Worm (Caenorhabditis elegans): ENCODE measurements around the gene W02C12.2.

W02C12.2 gene

DNA sequence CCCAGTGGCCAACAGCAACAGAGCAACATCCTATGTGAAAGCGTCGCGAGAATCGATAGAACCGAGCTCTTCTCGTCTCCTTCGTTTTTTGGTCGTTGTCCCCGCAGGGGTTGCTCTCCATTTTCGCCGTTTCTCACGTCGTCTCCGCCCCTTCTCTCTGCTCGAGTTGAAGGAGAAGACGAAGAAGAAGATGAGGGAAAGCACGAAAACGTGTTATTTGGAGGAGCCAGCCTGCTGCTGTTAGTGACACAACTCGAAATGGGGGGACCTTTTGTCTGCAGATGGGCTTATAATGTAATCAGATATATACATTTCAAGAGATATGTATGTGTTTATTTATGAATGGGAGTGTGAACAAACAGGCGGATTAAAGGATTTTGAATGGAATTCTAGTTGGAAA lies at the start of gene W02C12.2:
W02C12.2 (minus strand) TSS at position 277 of the 400 bp plus-strand sequence.
- no peak for TF ChIP-seq ztf-4 (tag; optimal IDR thresholded peaks at IDR 0.05)
- no peak for TF ChIP-seq mml-1 (tag; optimal IDR thresholded peaks at IDR 0.05)
- no peak for TF ChIP-seq lsy-12 (tag; optimal IDR thresholded peaks at IDR 0.05)
- no peak for TF ChIP-seq mdl-1 (tag; optimal IDR thresholded peaks at IDR 0.05)
- no peak for TF ChIP-seq elt-3 (tag; optimal IDR thresholded peaks at IDR 0.05)
- no peak for TF ChIP-seq pha-4 (tag; optimal IDR thresholded peaks at IDR 0.05)
- TF ChIP-seq ZK546.5 (tag; optimal IDR thresholded peaks at IDR 0.05): no peak
- TF ChIP-seq unc-62 (GFP tag; optimal IDR thresholded peaks at IDR 0.05): no peak
- TF ChIP-seq skn-1 (tag; optimal IDR thresholded peaks at IDR 0.05): no peak
- TF ChIP-seq tbx-2 (tag; optimal IDR thresholded peaks at IDR 0.05): no peak
- TF ChIP-seq lin-15B (tag; optimal IDR thresholded peaks at IDR 0.05): no peak

DNA sequence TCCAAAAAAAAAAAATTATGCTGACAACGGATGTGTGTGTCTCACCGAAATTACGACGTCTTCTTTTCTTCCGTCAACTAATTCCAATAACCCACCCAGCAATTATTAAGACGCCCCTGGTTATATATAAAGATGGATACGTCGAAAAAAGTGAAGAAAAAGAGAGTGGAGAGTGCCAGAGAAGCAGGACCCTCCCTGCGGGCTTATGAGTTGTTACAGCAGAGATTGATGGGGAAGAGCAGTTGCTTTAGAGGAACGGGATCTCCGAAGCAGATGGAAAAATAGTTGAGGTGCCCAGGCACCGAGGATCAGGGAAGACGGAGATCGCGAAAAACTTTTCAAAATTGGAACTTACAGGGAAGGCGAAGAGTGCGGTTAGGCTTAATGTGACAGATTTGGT lies 47.5 kb upstream of the W02C12.2 start:
- TF ChIP-seq aly-2 (tag; optimal IDR thresholded peaks at IDR 0.05) (no peak), egl-5 (tag; optimal IDR thresholded peaks at IDR 0.05) (no peak), jun-1 (tag; optimal IDR thresholded peaks at IDR 0.05) (no peak), lsy-12 (tag; optimal IDR thresholded peaks at IDR 0.05) (no peak), egl-27 (tag; optimal IDR thresholded peaks at IDR 0.05) (no peak), ceh-82 (tag; optimal IDR thresholded peaks at IDR 0.05) (no peak), fkh-2 (tag; optimal IDR thresholded peaks at IDR 0.05) (no peak), nhr-76 (tag; optimal IDR thresholded peaks at IDR 0.05) (no peak), ceh-28 (tag; optimal IDR thresholded peaks at IDR 0.05) (no peak), nhr-237 (tag; optimal IDR thresholded peaks at IDR 0.05) (no peak)

DNA sequence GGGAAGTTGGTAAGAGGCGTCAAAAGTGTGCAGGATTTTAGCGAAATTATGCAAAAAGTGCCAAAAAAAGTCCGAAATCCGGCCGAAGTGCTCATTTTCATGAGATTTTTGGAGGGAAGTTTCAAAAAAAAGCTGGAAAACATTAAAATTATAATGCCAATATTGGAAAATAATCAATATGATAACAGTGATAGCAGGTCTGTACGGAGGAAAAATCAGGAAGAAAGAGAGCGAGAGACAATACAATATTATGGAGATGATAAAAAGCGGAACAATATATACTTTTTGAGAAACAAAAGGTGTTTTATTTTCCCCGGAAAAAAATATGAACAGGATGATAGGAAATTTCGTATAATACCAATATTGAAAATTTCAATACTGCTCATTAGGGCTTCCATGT lies 45.6 kb upstream of the W02C12.2 start:
- peak; percentile 51 for TF ChIP-seq elt-2 (tag; optimal IDR thresholded peaks at IDR 0.05)
- TF ChIP-seq nhr-43 (tag; optimal IDR thresholded peaks at IDR 0.05; ENCODE audit: poor library complexity, severe bottlenecking): no peak
- TF ChIP-seq ztf-11 (tag; optimal IDR thresholded peaks at IDR 0.05): no peak

DNA sequence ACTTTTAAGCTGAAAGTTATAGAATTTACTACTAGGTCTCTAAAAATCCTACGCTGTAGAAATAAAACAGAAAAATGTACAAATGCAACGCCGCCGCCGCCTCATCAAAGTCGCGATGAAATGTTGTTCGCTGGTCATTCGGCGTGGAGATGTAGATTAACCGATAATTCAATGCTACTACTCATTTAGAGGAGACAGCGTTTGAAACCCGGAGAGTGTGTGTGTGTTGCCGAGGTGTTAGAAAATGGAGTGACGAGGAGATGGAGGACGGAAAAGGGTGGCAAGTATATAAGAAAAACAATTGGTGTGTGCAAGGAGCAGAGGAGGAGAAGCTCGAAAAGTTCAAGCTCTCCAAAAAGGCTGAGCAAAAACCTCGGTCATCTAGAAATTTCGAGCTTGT lies 44.5 kb upstream of the W02C12.2 start:
- TF ChIP-seq daf-12 (tag; optimal IDR thresholded peaks at IDR 0.05) (no peak), snpc-4 (tag; optimal IDR thresholded peaks at IDR 0.05) (no peak), nhr-43 (tag; optimal IDR thresholded peaks at IDR 0.05; ENCODE audit: poor library complexity, severe bottlenecking) (no peak), nhr-67 (tag; optimal IDR thresholded peaks at IDR 0.05) (no peak), elt-2 (tag; optimal IDR thresholded peaks at IDR 0.05) (no peak), nhr-11 (tag; optimal IDR thresholded peaks at IDR 0.05) (no peak), tbx-2 (tag; optimal IDR thresholded peaks at IDR 0.05) (no peak), elt-1 (tag; optimal IDR thresholded peaks at IDR 0.05) (no peak), lsy-12 (tag; optimal IDR thresholded peaks at IDR 0.05) (no peak), sea-2 (GFP tag; optimal IDR thresholded peaks at IDR 0.05) (no peak), skn-1 (tag; optimal IDR thresholded peaks at IDR 0.05) (no peak), ztf-11 (tag; optimal IDR thresholded peaks at IDR 0.05) (no peak), ztf-4 (tag; optimal IDR thresholded peaks at IDR 0.05) (no peak)

DNA sequence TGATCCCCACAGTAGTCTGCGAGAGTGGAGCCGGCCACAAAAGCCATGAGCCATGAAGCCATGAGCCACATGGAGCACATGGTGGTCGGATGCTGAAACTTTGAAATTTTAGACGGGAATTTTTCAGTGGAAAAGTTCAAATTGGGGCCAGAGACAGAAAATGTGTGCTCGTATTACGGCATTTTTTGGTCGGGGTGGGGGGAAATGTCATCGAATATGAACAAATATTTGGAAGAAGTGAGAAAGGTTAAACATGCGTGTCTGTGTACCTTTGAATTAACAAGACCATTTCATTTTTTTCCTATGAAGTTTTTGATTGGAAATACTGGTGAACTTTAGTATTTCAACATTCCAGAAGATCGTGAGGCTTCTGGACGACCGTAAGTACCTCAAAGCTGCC lies 43.8 kb upstream of the W02C12.2 start, which contains the start of gene wrt-5:
wrt-5 (minus strand) TSS at position 101 of the 400 bp plus-strand sequence.
- TF ChIP-seq tbx-2 (tag; optimal IDR thresholded peaks at IDR 0.05) (no peak), nhr-43 (tag; optimal IDR thresholded peaks at IDR 0.05; ENCODE audit: poor library complexity, severe bottlenecking) (no peak), pha-4 (tag; optimal IDR thresholded peaks at IDR 0.05) (peak; percentile 7), ztf-11 (tag; optimal IDR thresholded peaks at IDR 0.05) (no peak), unc-62 (GFP tag; optimal IDR thresholded peaks at IDR 0.05) (no peak)

DNA sequence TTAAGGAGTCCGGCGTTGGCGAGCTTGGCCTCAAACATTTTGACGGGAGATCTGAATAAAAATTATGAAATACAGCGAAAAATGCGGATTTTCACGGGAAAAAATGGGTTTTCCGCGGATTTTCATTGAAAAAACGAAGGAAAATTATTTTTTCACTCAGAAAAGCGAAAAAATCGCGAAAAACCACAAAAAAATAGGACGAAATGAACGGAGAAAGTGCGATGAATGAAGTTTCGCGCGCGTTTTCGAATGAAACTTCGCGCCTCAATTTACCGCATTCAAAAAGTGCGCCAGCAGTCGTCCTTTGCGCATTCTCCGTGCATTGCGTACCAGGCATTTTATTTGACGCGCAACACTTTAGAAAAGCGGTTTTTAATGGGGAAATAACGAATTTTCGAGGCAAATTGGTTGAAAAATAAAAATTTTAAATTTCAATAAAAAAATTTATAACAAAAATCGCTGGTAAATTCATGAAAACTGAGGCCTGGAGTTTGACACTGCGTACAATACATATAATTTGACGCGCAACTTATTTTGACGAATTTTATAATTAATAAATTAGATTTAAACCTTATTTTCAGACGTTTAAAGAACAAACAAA lies 41.7 kb upstream of the W02C12.2 start, which contains the start of gene pcn-1:
pcn-1 (minus strand) TSS at position 51 of the 601 bp plus-strand sequence.
- no peak for TF ChIP-seq fkh-2 (tag; optimal IDR thresholded peaks at IDR 0.05)
- TF ChIP-seq hmg-11 (tag; optimal IDR thresholded peaks at IDR 0.05): peak; percentile 70
- no peak for TF ChIP-seq zag-1 (tag; optimal IDR thresholded peaks at IDR 0.05)
- peak; percentile 95 for TF ChIP-seq lin-15B (tag; optimal IDR thresholded peaks at IDR 0.05)
- peak; percentile 74 for TF ChIP-seq R02D3.7 (tag; optimal IDR thresholded peaks at IDR 0.05)
- TF ChIP-seq snpc-4 (tag; optimal IDR thresholded peaks at IDR 0.05): peak; percentile 87
- peak; percentile 26 for TF ChIP-seq elt-1 (tag; optimal IDR thresholded peaks at IDR 0.05)
- peak; percentile 80 for TF ChIP-seq fkh-10 (GFP tag; optimal IDR thresholded peaks at IDR 0.05)
- peak; percentile 47 for TF ChIP-seq egl-27 (tag; optimal IDR thresholded peaks at IDR 0.05)
- peak; percentile 80 for TF ChIP-seq lin-39 (tag; optimal IDR thresholded peaks at IDR 0.05)
- peak; percentile 85 for TF ChIP-seq jun-1 (tag; optimal IDR thresholded peaks at IDR 0.05)
- TF ChIP-seq unc-39 (tag; optimal IDR thresholded peaks at IDR 0.05): no peak
- peak; percentile 93 for TF ChIP-seq nhr-23 (tag; optimal IDR thresholded peaks at IDR 0.05)
- TF ChIP-seq elt-3 (tag; optimal IDR thresholded peaks at IDR 0.05): peak in 1 of 3 experiments; percentile 35
- peak; percentile 22 for TF ChIP-seq unc-62 (GFP tag; optimal IDR thresholded peaks at IDR 0.05)
- TF ChIP-seq nhr-77 (tag; optimal IDR thresholded peaks at IDR 0.05): peak; percentile 51
- TF ChIP-seq nhr-76 (tag; optimal IDR thresholded peaks at IDR 0.05): no peak
- TF ChIP-seq nhr-43 (tag; optimal IDR thresholded peaks at IDR 0.05; ENCODE audit: poor library complexity, severe bottlenecking): peak; percentile 92
- peak; percentile 82 for TF ChIP-seq ceh-28 (tag; optimal IDR thresholded peaks at IDR 0.05)
- peak; percentile 89 for TF ChIP-seq skn-1 (tag; optimal IDR thresholded peaks at IDR 0.05)
- peak; percentile 65 for TF ChIP-seq ceh-82 (tag; optimal IDR thresholded peaks at IDR 0.05)
- no peak for TF ChIP-seq nhr-67 (tag; optimal IDR thresholded peaks at IDR 0.05)
- peak; percentile 28 for TF ChIP-seq nhr-11 (tag; optimal IDR thresholded peaks at IDR 0.05)
- no peak for TF ChIP-seq nhr-237 (tag; optimal IDR thresholded peaks at IDR 0.05)
- peak; percentile 56 for TF ChIP-seq ZK546.5 (tag; optimal IDR thresholded peaks at IDR 0.05)
- peak; percentile 6 for TF ChIP-seq nhr-28 (tag; optimal IDR thresholded peaks at IDR 0.05)
- peak; percentile 95 for TF ChIP-seq lsy-12 (tag; optimal IDR thresholded peaks at IDR 0.05)
- TF ChIP-seq aly-2 (tag; optimal IDR thresholded peaks at IDR 0.05): no peak
